Worm (Caenorhabditis elegans) whole organism, L2 larva: Measurements from ENCODE around the gene F42A10.6.

Source experiments
- C34F6.9 ChIP-seq: fragments of 150-350 bp; optimal IDR thresholded peaks from 2 replicates; lab custom pipeline; 2014; ENCODE audit warnings: missing biosample characterization, missing genetic modification characterization
- F13H6.1 ChIP-seq: sonication (generic microtip); optimal IDR thresholded peaks from 2 replicates; lab custom pipeline; 2016; ENCODE audit warnings: missing genetic modification characterization, missing compliant biosample characterization
- R02D3.7 ChIP-seq: fragments of 150-350 bp; optimal IDR thresholded peaks from 2 replicates; lab custom pipeline; 2014; ENCODE audit warnings: missing biosample characterization, missing genetic modification characterization
- alr-1 ChIP-seq: fragments of 150-350 bp; optimal IDR thresholded peaks from 2 replicates; lab custom pipeline; 2014; ENCODE audit warnings: missing biosample characterization, missing genetic modification characterization
- aly-2 ChIP-seq: fragments of 150-350 bp; optimal IDR thresholded peaks from 2 replicates; lab custom pipeline; 2014; ENCODE audit warnings: missing biosample characterization, missing genetic modification characterization
- ama-1 ChIP-seq: fragments of 150-350 bp; optimal IDR thresholded peaks from 2 replicates; lab custom pipeline; 2018; ENCODE audit warnings: inconsistent platforms
- ceh-16 ChIP-seq: fragments of 150-350 bp; optimal IDR thresholded peaks from 2 replicates; lab custom pipeline; 2014; ENCODE audit warnings: missing biosample characterization, missing genetic modification characterization
- ceh-82 ChIP-seq: fragments of 150-350 bp; optimal IDR thresholded peaks from 2 replicates; lab custom pipeline; 2014; ENCODE audit warnings: missing biosample characterization, missing genetic modification characterization
- crh-2 ChIP-seq: sonication (generic microtip); optimal IDR thresholded peaks from 2 replicates; lab custom pipeline; 2017; ENCODE audit warnings: missing biosample characterization, missing genetic modification characterization
- dmd-4 ChIP-seq: sonication (generic microtip); optimal IDR thresholded peaks from 2 replicates; lab custom pipeline; 2017; ENCODE audit warnings: missing biosample characterization, missing genetic modification characterization
- elt-3 ChIP-seq: sonication (generic microtip); optimal IDR thresholded peaks from 2 replicates; lab custom pipeline; 2017; ENCODE audit warnings: missing biosample characterization, missing genetic modification characterization
- fos-1 ChIP-seq: fragments of 150-350 bp; optimal IDR thresholded peaks from 2 replicates; lab custom pipeline; 2014; ENCODE audit warnings: missing biosample characterization, missing genetic modification characterization
- gmeb-1 ChIP-seq: fragments of 150-350 bp; optimal IDR thresholded peaks from 2 replicates; lab custom pipeline; 2014; ENCODE audit warnings: missing biosample characterization, missing genetic modification characterization
- lin-13 ChIP-seq: fragments of 150-350 bp; optimal IDR thresholded peaks from 2 replicates; lab custom pipeline; 2014; ENCODE audit warnings: missing biosample characterization, missing genetic modification reagents, missing genetic modification characterization
- lin-39 ChIP-seq: fragments of 150-350 bp; optimal IDR thresholded peaks from 2 replicates; lab custom pipeline; 2014; ENCODE audit warnings: missing biosample characterization, missing genetic modification reagents, missing genetic modification characterization
- lsy-2 ChIP-seq, 2 experiments: fragments of 150-350 bp in 1 of 2; sonication (generic microtip) in 1 of 2; optimal IDR thresholded peaks; 2 replicates each; lab custom pipeline; 2014 to 2017; ENCODE audit warnings: missing biosample characterization in 2 of 2, missing genetic modification characterization in 2 of 2
- mbf-1 ChIP-seq: sonication (generic microtip); optimal IDR thresholded peaks from 2 replicates; lab custom pipeline; 2017; ENCODE audit warnings: missing biosample characterization, missing genetic modification characterization
- nhr-11 ChIP-seq: fragments of 150-350 bp; optimal IDR thresholded peaks from 2 replicates; lab custom pipeline; 2014; ENCODE audit warnings: missing biosample characterization, missing genetic modification characterization
- nhr-12 ChIP-seq: fragments of 150-350 bp; optimal IDR thresholded peaks from 2 replicates; lab custom pipeline; 2014; ENCODE audit warnings: missing biosample characterization, missing genetic modification characterization
- nhr-129 ChIP-seq: fragments of 150-350 bp; optimal IDR thresholded peaks from 2 replicates; lab custom pipeline; 2014; ENCODE audit warnings: missing biosample characterization, missing genetic modification characterization
- nhr-23 ChIP-seq: fragments of 150-350 bp; optimal IDR thresholded peaks from 2 replicates; lab custom pipeline; 2014; ENCODE audit warnings: missing biosample characterization, missing genetic modification reagents, missing genetic modification characterization
- nhr-25 ChIP-seq: fragments of 150-350 bp; sonication (generic microtip); optimal IDR thresholded peaks from 3 replicates; lab custom pipeline; 2014; ENCODE audit warnings: missing biosample characterization, missing genetic modification characterization
- nhr-6 ChIP-seq: fragments of 150-350 bp; optimal IDR thresholded peaks from 2 replicates; lab custom pipeline; 2014; ENCODE audit warnings: missing biosample characterization, missing genetic modification characterization
- nhr-77 ChIP-seq: fragments of 150-350 bp; optimal IDR thresholded peaks from 2 replicates; lab custom pipeline; 2014; ENCODE audit warnings: missing biosample characterization, missing genetic modification characterization
- peb-1 ChIP-seq: fragments of 150-350 bp; optimal IDR thresholded peaks from 2 replicates; lab custom pipeline; 2014; ENCODE audit warnings: missing biosample characterization, missing genetic modification characterization
- sem-4 ChIP-seq: fragments of 150-350 bp; optimal IDR thresholded peaks from 2 replicates; lab custom pipeline; 2014; ENCODE audit warnings: missing biosample characterization, missing genetic modification reagents, missing genetic modification characterization
- sma-9 ChIP-seq, 2 experiments: fragments of 150-350 bp in 1 of 2; sonication (generic microtip) in 1 of 2; optimal IDR thresholded peaks; 2 replicates each; lab custom pipeline; 2014 to 2016; ENCODE audit warnings: missing genetic modification characterization in 2 of 2, mild to moderate bottlenecking in 1 of 2, missing biosample characterization in 1 of 2, missing compliant biosample characterization in 1 of 2, missing genetic modification reagents in 1 of 2, moderate library complexity in 1 of 2
- unc-39 ChIP-seq: fragments of 150-350 bp; optimal IDR thresholded peaks from 2 replicates; lab custom pipeline; 2014; ENCODE audit warnings: missing biosample characterization, missing genetic modification characterization
- unc-62 ChIP-seq: fragments of 150-350 bp; optimal IDR thresholded peaks from 2 replicates; lab custom pipeline; 2014; ENCODE audit warnings: missing biosample characterization, missing genetic modification reagents, missing genetic modification characterization
- ztf-1 ChIP-seq: fragments of 200-800 bp; sonication (Bioruptor generic); conservative IDR thresholded peaks from 2 replicates; pipeline ENCODE4 v1.3.6; 2022; ENCODE audit warnings: missing genetic modification characterization, missing compliant biosample characterization
- ztf-4 ChIP-seq: fragments of 150-350 bp; optimal IDR thresholded peaks from 2 replicates; lab custom pipeline; 2014; ENCODE audit warnings: missing biosample characterization, missing genetic modification characterization

Gene F42A10.6

DNA sequence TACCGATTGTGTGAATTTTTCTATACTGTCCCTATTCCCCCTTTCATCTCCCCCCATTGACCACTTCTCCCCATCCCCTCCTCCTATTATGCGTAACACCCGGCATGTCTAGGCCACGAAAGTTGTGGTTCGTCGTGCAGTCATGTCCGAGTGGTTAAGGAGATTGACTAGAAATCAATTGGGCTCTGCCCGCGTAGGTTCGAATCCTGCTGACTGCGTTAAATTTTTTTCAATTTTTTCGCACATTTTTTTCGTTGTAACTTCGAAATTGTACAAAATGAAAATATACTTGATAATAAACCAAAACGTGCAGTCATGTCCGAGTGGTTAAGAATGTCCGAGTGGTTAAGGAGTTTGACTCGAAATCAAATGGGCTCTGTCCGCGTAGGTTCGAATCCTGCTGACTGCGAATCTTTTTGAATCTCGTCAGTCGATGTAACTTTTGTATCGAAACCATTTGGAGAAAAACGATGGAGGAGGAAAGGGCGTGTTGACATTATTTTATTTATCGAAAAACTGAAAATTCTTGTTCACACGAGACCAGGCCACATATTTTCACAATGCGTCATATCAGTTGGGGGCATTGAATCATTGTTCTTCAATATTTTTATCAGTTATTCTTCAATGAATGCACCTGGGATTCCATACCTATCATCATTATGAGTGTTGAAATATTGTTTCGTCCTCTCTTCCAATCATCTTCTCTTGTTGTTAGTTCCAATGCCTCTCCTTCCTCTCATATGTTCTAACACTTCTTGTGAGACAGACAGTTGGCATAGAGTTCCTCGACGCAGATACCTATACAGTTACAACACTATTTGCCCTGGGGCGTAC is 17.8 kb downstream of the F42A10.6 start, which contains the start of gene nfm-1 (continued):
- TF ChIP-seq alr-1 (tag; lab: Kevin White, UChicago), result no peak
- no peak for TF ChIP-seq nhr-23
- no peak for TF ChIP-seq unc-39
- no peak for TF ChIP-seq nhr-77 (tag; lab: Kevin White, UChicago)
- TF ChIP-seq lin-13 (GFP tag; lab: Kevin White, UChicago), result peak; percentile 39
- peak; percentile 47 for TF ChIP-seq crh-2
- no peak for TF ChIP-seq unc-62 (GFP tag; lab: Kevin White, UChicago)
- TF ChIP-seq nhr-6 (tag; lab: Kevin White, UChicago), result no peak
- no peak for TF ChIP-seq sem-4 (tag; lab: Kevin White, UChicago)
- peak; percentile 54 for TF ChIP-seq ztf-4
- no peak for TF ChIP-seq R02D3.7 (tag; lab: Kevin White, UChicago)
- TF ChIP-seq aly-2 (tag; lab: Kevin White, UChicago), result no peak

DNA sequence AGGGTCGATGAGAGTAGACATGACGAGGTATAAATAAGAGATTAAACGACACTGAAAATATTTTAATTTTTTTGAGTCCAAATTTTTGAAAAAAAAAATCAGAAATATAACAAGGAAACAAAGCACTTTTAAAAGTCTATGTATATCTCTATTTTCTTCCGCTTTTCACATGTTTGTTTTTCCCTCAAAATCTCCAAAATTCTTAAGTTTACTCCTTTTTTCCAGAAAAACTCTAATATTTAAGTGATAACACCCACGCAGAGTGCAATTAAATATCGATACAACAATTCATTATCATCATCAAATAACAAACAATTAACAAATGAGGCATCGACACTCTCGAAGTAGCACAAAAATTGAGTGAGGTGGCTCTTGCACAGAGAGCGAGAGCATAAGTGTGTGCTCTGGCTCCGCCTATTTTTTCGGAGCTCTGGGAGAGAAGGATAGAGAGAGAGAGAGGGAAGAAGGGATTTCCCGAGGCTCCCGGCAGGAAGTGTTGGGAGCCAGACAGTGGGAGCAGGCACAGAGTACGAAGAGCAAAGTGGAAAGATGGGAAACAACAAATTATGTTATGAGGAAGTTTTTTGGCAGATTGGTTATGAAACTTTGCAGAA is 18.8 kb downstream of the F42A10.6 start, which contains the start of gene anmt-2:
TSS of gene anmt-2 (minus strand) at position 51 of the 614 bp plus-strand sequence.
- TF ChIP-seq nhr-129 (tag; lab: Kevin White, UChicago), result peak; percentile 56
- peak; percentile 71 for TF ChIP-seq sma-9 (GFP tag; optimal IDR thresholded peaks at IDR 0.05; lab: Kevin White, UChicago)
- TF ChIP-seq sma-9 (tag; optimal IDR thresholded peaks at IDR 0.05; lab: Kevin White, UChicago), result no peak
- TF ChIP-seq ceh-82 (tag; lab: Kevin White, UChicago), result no peak
- no peak for TF ChIP-seq mbf-1 (tag; lab: Kevin White, UChicago)
- peak; percentile 69 for TF ChIP-seq F13H6.1
- TF ChIP-seq lsy-2 (tag; optimal IDR thresholded peaks at IDR 0.05; lab: Kevin White, UChicago), result no peak
- no peak for TF ChIP-seq nhr-12 (tag; lab: Kevin White, UChicago)
- TF ChIP-seq, all 48 proteins: peak for 3

DNA sequence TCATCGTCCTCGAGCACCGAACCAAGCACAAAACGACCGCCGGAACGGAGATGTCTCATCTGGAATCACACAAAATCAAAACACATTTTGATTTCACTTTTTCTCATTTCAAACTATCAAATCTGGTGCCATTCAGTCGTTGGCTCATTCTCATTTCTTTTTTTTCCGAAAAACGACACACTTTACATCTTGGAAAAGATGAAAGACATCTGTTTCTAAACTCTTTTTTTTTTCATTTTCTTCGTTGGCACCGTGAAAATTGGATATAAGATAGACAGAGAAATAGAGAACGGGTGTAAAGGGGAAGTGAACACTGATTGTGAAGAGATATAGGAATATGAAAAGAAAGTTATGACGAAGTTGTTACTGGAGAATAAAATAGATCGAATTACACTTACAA is 20.9 kb downstream of the F42A10.6 start:
- TF ChIP-seq C34F6.9 (tag; lab: Kevin White, UChicago) (peak; percentile 33), nhr-25 (tag; lab: Kevin White, UChicago) (no peak), alr-1 (tag; lab: Kevin White, UChicago) (no peak), F13H6.1 (peak; percentile 23), ama-1 (no peak), nhr-11 (tag; lab: Kevin White, UChicago) (no peak), ztf-1 (GFP tag; lab: Robert Waterston, UW) (no peak), unc-39 (no peak), peb-1 (tag; lab: Kevin White, UChicago) (no peak)

DNA sequence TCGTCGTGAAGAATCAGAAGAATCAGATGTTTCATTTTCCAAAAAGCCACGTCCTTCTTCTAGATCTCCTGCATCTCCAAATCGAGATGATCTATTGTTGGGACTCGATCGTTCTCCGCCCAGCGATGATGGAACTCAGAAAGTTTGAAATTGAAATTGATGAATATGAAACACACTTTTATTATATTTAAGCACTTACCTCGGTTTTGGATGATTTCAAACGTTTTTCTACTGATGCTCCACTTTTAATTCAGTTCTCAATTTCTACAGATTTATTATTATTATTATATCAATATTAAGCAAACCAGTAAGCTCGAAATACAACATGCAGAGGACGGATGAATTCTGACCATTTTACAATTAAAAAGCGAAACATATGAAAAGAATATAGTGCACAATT is 22.1 kb downstream of the F42A10.6 start:
- no peak for TF ChIP-seq dmd-4 (tag; lab: Kevin White, UChicago)

DNA sequence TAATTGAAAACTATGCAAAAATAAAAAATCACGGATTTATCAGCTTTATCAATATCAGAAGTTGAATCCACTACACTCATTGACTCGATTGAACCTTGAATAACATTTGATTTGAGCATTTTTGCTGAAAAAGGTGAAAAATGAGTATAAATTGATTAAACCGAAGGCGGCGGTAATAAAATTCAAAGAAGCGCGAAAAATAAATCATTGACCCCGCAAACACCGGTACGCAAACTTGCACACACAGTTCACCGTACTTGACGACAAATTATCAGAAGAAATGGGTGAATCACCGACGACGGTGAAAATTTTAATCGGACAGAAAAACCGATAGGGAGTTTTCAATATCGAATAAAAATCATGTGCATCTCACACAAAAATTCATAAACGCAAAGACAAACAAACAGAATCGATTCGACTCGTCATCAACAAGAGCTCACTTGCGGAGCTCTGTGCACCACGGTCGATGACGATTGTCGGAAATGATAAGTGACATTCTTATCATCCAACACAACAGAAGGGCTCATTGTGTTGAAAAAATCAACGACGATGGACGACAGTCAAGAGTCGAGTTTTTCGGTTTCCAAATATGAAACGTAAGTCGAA is 27.1 kb downstream of the F42A10.6 start, which contains the start of the genes wht-7 and Y42G9A.1:
TSS of gene wht-7 (minus strand) at position 131 of the 606 bp plus-strand sequence.
TSS of gene Y42G9A.1 (plus strand) at position 495 of the 606 bp plus-strand sequence.
- TF ChIP-seq fos-1 (tag; lab: Kevin White, UChicago) (peak; percentile 67), ztf-4 (no peak), nhr-129 (tag; lab: Kevin White, UChicago) (no peak), ceh-16 (tag; lab: Kevin White, UChicago) (no peak), nhr-25 (tag; lab: Kevin White, UChicago) (no peak), sem-4 (tag; lab: Kevin White, UChicago) (no peak), elt-3 (no peak), ztf-1 (GFP tag; lab: Robert Waterston, UW) (no peak), gmeb-1 (tag; lab: Kevin White, UChicago) (peak; percentile 10), lin-39 (tag; lab: Kevin White, UChicago) (no peak)
